Worm (Caenorhabditis elegans) whole organism, L4 larva: ENCODE data around the gene ppm-1.H.

Experiments used
- F37D6.2 ChIP-seq: sonication (generic microtip); optimal IDR thresholded peaks from 2 replicates; lab custom pipeline; 2016; ENCODE audit warnings: mild to moderate bottlenecking, missing genetic modification characterization, missing compliant biosample characterization
- T26A8.4 ChIP-seq: fragments of 200-800 bp; sonication (Bioruptor generic); IDR thresholded peaks from 2 replicates; pipeline ENCODE4 v1.3.6; 2022; ENCODE audit warnings: missing genetic modification characterization, missing compliant biosample characterization
- Y5F2A.4 ChIP-seq: fragments of 200-800 bp; sonication (Bioruptor generic); optimal IDR thresholded peaks from 2 replicates; lab custom pipeline; 2018; ENCODE audit warnings: mild to moderate bottlenecking, missing genetic modification characterization, missing compliant biosample characterization
- dpl-1 ChIP-seq: fragments of 150-350 bp; optimal IDR thresholded peaks from 2 replicates; lab custom pipeline; 2014; ENCODE audit warnings: missing biosample characterization, missing genetic modification reagents, missing genetic modification characterization
- dve-1 ChIP-seq: sonication (generic microtip); optimal IDR thresholded peaks from 2 replicates; lab custom pipeline; 2017; ENCODE audit warnings: antibody characterized with exemption, mild to moderate bottlenecking, missing genetic modification characterization, missing compliant biosample characterization; ENCODE audit not compliant: insufficient read depth
- fkh-10 ChIP-seq: fragments of 150-350 bp; optimal IDR thresholded peaks from 2 replicates; lab custom pipeline; 2014; ENCODE audit warnings: missing biosample characterization, missing genetic modification reagents, missing genetic modification characterization
- fos-1 ChIP-seq: fragments of 150-350 bp; optimal IDR thresholded peaks from 2 replicates; lab custom pipeline; 2014; ENCODE audit warnings: missing biosample characterization, missing genetic modification characterization
- madf-9 ChIP-seq: fragments of 200-800 bp; sonication (Bioruptor generic); conservative IDR thresholded peaks from 2 replicates; pipeline ENCODE4 v1.3.6; 2022; ENCODE audit warnings: missing genetic modification reagents, missing genetic modification characterization, missing compliant biosample characterization
- nhr-11 ChIP-seq: fragments of 150-350 bp; optimal IDR thresholded peaks from 2 replicates; lab custom pipeline; 2014; ENCODE audit warnings: missing biosample characterization, missing genetic modification characterization
- nhr-42 ChIP-seq: fragments of 200-800 bp; sonication (Bioruptor generic); IDR thresholded peaks from 2 replicates; pipeline ENCODE4 v1.3.6; 2022; ENCODE audit warnings: missing genetic modification characterization, missing compliant biosample characterization
- sdz-12 ChIP-seq: fragments of 200-800 bp; sonication (Bioruptor generic); optimal IDR thresholded peaks from 2 replicates; lab custom pipeline; 2018; ENCODE audit warnings: mild to moderate bottlenecking, missing genetic modification characterization, missing compliant biosample characterization
- skn-1 ChIP-seq: fragments of 150-350 bp; optimal IDR thresholded peaks from 2 replicates; lab custom pipeline; 2014; ENCODE audit warnings: missing biosample characterization, missing genetic modification characterization

DNA sequence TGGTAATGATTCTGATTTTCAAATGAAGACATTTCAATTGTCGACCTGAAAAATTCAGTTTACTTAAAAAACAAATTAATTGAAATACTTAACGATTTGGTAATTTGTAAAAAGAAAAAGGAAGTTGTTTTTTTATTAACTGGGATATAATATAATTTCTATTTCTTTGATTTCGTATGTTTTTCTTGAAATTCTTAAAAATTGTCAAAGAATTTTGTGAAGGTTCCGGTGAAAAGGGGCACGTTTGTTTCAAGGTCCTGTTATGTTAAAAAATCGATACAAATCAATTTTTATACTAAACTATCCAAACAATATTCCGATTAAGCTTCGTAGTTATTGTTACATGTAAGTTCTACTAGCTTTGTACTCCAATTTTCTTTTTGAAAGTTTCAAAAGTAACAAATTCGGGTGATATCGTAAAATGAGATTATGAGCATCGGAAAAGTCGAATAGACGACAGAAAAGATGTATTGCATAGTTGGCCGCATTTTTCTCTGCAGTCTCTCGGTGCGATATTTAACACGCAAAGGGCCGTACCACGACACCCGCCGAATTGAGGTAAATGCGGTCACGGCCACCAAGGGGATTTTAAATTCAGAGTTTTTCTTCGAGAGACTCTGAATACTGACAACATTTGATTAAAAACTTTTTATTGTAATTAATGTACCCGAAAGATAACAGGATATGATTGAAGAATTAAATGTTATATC lies 8.8 kb downstream of the ppm-1.H start, which contains the start of gene Y39C12A.9:
- TF ChIP-seq fos-1 (tag; lab: Kevin White, UChicago) (no peak), T26A8.4 (GFP tag; lab: Robert Waterston, UW) (no peak), sdz-12 (GFP tag; lab: Kevin White, UChicago) (no peak), dve-1 (tag; lab: Kevin White, UChicago) (no peak), skn-1 (no peak), madf-9 (no peak), nhr-42 (no peak), Y5F2A.4 (no peak), nhr-11 (no peak), dpl-1 (no peak), fkh-10 (GFP tag; lab: Kevin White, UChicago) (no peak), F37D6.2 (tag; lab: Kevin White, UChicago) (no peak)
